Worm (Caenorhabditis elegans) whole organism, late embryonic: ENCODE data around the gene haf-8.

Experiments
- ceh-14 ChIP-seq: sonication (generic microtip); optimal IDR thresholded peaks from 2 replicates; lab custom pipeline; 2016; ENCODE audit warnings: missing genotype, missing genetic modification characterization, missing compliant biosample characterization
- ref-2 ChIP-seq: sonication (generic microtip); optimal IDR thresholded peaks from 2 replicates; lab custom pipeline; 2016; ENCODE audit warnings: missing genetic modification characterization, missing compliant biosample characterization

DNA sequence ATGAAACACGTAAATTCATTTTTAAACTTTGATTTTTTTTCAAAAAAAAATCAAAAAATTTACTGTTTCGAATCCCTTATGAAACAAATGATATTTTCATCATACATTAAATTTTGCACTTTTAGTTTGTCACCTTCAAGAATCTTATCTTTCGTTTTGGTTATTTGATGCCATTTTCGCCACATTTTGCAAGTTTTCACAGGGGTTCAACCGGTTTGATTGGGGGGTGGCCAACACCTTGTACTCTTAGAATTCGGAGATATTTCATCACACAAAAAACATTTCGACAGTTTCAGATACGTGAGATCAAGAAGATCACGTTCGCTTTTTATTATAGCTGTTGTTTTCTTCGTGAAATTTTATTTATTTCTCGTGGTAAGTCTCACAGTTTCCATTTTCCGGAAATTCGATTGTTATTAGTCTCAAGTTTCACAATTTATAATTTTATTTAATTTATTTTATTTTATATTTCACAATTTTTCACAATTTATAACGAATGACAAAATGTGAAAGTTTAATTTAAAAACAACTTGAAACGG is 22.6 kb downstream of the haf-8 start, which contains the start of gene Y57G11C.31:
- TF ChIP-seq ceh-14 (no peak), ref-2 (tag; lab: Kevin White, UChicago) (no peak)
